Fruit fly (Drosophila melanogaster) whole organism, pupa: ENCODE measurements around the gene CG11000.

Experiments used
- CG12605 ChIP-seq: fragments of 200-800 bp; sonication (Bioruptor generic); IDR thresholded peaks from 2 replicates; pipeline ENCODE4 v1.3.6; 2022; ENCODE audit warnings: missing biosample characterization, missing genetic modification characterization
- CG13204 ChIP-seq: fragments of 200-800 bp; sonication (Bioruptor generic); optimal IDR thresholded peaks from 2 replicates; lab custom pipeline; 2018; ENCODE audit warnings: missing biosample characterization, mild to moderate bottlenecking, missing genetic modification characterization, moderate library complexity
- CG17806 ChIP-seq: fragments of 200-800 bp; sonication (Bioruptor generic); optimal IDR thresholded peaks from 2 replicates; lab custom pipeline; 2018; ENCODE audit warnings: missing biosample characterization, mild to moderate bottlenecking, missing genetic modification characterization, moderate library complexity
- CG8159 ChIP-seq: fragments of 200-800 bp; sonication (Bioruptor generic); optimal IDR thresholded peaks from 3 replicates; lab custom pipeline; 2018; ENCODE audit warnings: missing biosample characterization, mild to moderate bottlenecking, missing genetic modification characterization, moderate library complexity
- EcR ChIP-seq: fragments of 200-800 bp; sonication (Bioruptor generic); optimal IDR thresholded peaks from 3 replicates; lab custom pipeline; 2019; ENCODE audit warnings: missing biosample characterization, missing genetic modification characterization, mild to moderate bottlenecking, moderate library complexity, missing genetic modification reagents
- fd96Ca ChIP-seq: fragments of 200-800 bp; sonication (Bioruptor generic); IDR thresholded peaks from 3 replicates; pipeline ENCODE4 v1.3.6; 2022; ENCODE audit warnings: missing biosample characterization, missing genetic modification characterization
- gl ChIP-seq: fragments of 200-800 bp; sonication (Bioruptor generic); optimal IDR thresholded peaks from 2 replicates; lab custom pipeline; 2018; ENCODE audit warnings: missing biosample characterization, mild to moderate bottlenecking, missing genetic modification characterization
- rn ChIP-seq: fragments of 200-800 bp; sonication (Bioruptor generic); IDR thresholded peaks from 2 replicates; pipeline ENCODE4 v1.3.6; 2022; ENCODE audit warnings: missing biosample characterization, missing genetic modification characterization

dm6 chr3R:5771614-5772202 is 30.4 kb upstream of the CG11000 start:
- no peak for TF ChIP-seq fd96Ca
- no peak for TF ChIP-seq CG8159 (tag; lab: Kevin White, UChicago)
- TF ChIP-seq CG12605 (GFP tag; lab: Robert Waterston, UW): no peak
- no peak for TF ChIP-seq rn (GFP tag; lab: Robert Waterston, UW)
- TF ChIP-seq gl (tag; lab: Kevin White, UChicago): no peak
- no peak for TF ChIP-seq EcR (GFP tag; lab: Kevin White, UChicago)
- TF ChIP-seq CG13204 (GFP tag; lab: Kevin White, UChicago): no peak
- TF ChIP-seq CG17806 (tag; lab: Kevin White, UChicago): no peak
